Fruit fly (Drosophila melanogaster): ENCODE data around the gene Oseg5.

DNA sequence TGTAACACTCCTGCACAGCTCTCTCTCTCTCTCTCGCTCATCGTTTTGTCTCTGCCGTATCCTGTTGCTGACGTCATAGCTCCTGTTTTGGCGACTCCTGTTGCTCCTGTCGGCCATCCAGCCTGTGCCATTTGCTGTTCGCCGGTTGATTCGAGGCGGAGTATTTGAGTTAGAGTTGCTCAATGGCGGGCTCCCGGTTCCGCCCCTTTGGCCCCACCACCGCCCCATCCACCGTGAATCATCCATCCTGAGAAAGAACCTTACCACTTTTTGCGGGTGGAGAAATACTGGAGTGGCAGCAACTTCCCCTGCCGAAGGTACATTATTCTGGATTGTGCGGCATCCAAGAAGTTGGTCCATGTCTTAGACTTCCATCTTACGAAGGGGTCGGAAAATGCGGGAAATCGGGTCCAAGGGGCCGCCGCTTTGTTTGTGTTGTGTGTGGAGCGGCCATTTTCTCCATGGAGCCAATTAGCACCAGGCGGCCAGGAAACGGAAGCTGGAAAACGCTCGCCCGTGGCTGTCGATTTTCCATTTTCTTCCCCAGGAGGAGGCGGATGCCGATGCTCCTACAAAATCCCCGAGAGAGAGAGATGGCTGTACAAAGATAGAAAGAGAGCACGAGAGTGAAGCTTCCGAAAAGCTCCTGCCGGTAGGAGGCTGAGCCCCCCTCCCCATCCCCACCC, 27.0 kb downstream of the Oseg5 start:
- TF ChIP-seq insv (optimal IDR thresholded peaks at IDR 0.05) = no peak
- no peak for TF ChIP-seq Sin3A (optimal IDR thresholded peaks at IDR 0.05)
- TF ChIP-seq psq (optimal IDR thresholded peaks at IDR 0.05) = no peak

Data from Kc167 (cell line).